Fruit fly (Drosophila melanogaster): ENCODE data around the gene AdamTS-A.

dm6 chr3R:15433340-15433945 is 42.5 kb downstream of the AdamTS-A start:
- TF ChIP-seq CG14655 (GFP tag; optimal IDR thresholded peaks at IDR 0.05): no peak
- TF ChIP-seq CG8159 (tag; optimal IDR thresholded peaks at IDR 0.05): no peak
- TF ChIP-seq gl (tag; optimal IDR thresholded peaks at IDR 0.05): no peak
- TF ChIP-seq EcR (GFP tag; optimal IDR thresholded peaks at IDR 0.05): no peak
- no peak for TF ChIP-seq CG12605 (GFP tag; IDR thresholded peaks at IDR 0.05)
- no peak for TF ChIP-seq D1 (tag; optimal IDR thresholded peaks at IDR 0.05)
- TF ChIP-seq CG17806 (tag; optimal IDR thresholded peaks at IDR 0.05): no peak
